Fruit fly (Drosophila melanogaster) whole organism, wandering third instar larva: ENCODE results near the gene Oatp26F.

Experiments
- Dfd ChIP-seq: fragments of >200 bp; optimal IDR thresholded peaks from 2 replicates; lab custom pipeline; 2017; ENCODE audit warnings: missing biosample characterization, missing genetic modification characterization
- h ChIP-seq: fragments of 200-800 bp; sonication (Bioruptor generic); optimal IDR thresholded peaks from 3 replicates; lab custom pipeline; 2016; ENCODE audit warnings: missing biosample characterization, mild to moderate bottlenecking, missing genetic modification characterization
- lola ChIP-seq: fragments of >200 bp; optimal IDR thresholded peaks from 2 replicates; lab custom pipeline; 2017; ENCODE audit warnings: missing biosample characterization, missing genetic modification characterization
- usp ChIP-seq: fragments of >200 bp; optimal IDR thresholded peaks from 2 replicates; lab custom pipeline; 2017; ENCODE audit warnings: missing biosample characterization, missing genetic modification characterization

DNA sequence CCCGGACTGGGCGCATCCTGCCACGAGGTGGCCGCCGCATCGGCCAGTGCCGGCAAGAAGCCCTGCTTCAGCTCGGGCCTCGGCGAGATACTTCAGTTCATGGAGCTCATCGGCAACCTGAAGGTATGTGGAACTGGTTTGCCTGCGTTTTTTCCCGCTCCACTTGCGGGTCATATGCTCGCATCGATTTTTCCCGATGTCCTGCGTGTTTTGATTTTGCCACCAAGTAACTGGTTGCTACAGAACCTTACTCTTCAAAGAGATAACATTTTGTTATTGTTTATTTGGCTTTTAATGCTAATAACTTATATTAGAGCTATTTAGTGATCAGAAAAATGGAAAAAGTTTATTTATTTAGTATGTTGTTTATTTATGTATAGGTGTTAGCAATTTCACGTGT is 19.1 kb downstream of the Oatp26F start:
- no peak for TF ChIP-seq h (GFP tag; lab: Kevin White, UChicago)
- no peak for TF ChIP-seq usp (GFP tag; lab: Kevin White, UChicago)
- no peak for TF ChIP-seq lola (GFP tag; lab: Kevin White, UChicago)
- no peak for TF ChIP-seq Dfd (GFP tag; lab: Kevin White, UChicago)
